Worm (Caenorhabditis elegans): Measurements from ENCODE around the gene ttr-39.

The ttr-39 gene

DNA sequence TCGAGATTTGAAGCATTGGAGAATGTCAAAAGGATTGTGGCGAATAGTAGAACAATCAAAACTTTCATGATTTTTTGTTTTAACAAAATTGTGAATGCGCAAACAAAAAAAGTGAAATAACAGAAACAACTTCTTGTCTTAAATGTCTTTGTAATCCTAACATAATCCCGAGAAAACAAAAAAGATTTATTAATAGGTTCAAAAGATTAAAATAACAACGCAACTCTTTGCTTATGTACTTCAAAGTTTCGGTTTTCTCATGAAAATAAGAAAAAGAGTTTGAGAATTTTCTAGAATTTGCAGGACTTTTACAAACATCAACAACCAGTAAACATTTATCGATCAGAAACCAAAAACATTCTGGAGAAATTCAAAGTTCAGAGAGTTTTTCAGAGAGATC is at the start of gene ttr-39:
Gene ttr-39 (minus strand): TSS at position 101 of the 400 bp plus-strand sequence.
- TF ChIP-seq ets-7 (tag; optimal IDR thresholded peaks at IDR 0.05) (no peak), tra-4 (tag; optimal IDR thresholded peaks at IDR 0.05) (no peak), pes-1 (GFP tag; IDR thresholded peaks at IDR 0.05) (no peak), B0310.2 (tag; optimal IDR thresholded peaks at IDR 0.05) (no peak), hnd-1 (tag; optimal IDR thresholded peaks at IDR 0.05) (no peak), tbx-37 (GFP tag; conservative IDR thresholded peaks at IDR 0.05) (no peak), ama-1 (optimal IDR thresholded peaks at IDR 0.05) (no peak), ceh-36 (tag; optimal IDR thresholded peaks at IDR 0.05) (no peak)

DNA sequence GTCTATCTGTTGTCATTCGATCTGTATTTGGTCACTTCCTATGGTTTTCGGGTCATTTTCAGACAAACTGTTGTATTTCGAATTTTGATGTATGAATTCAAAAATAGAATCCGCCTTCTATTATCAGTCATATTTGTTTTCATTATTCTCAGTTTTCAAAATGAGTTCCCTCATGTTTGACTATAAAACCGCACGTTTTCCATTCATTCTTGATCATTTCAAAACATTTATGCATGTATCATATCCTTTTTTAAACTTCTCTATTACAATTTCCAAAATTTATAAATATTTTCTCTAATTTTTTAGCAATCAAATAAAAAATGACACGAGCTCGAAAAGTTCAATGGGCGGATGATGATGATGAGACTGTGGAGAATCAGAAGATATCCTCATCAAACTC is 48.1 kb upstream of the ttr-39 start, which contains the start of gene K08F4.12:
Gene K08F4.12 (plus strand): TSS at position 301 of the 400 bp plus-strand sequence.
- TF ChIP-seq flt-1 (GFP tag; IDR thresholded peaks at IDR 0.05) (no peak), ceh-36 (tag; optimal IDR thresholded peaks at IDR 0.05) (no peak), hmbx-1 (tag; optimal IDR thresholded peaks at IDR 0.05) (no peak), F13C5.2 (tag; optimal IDR thresholded peaks at IDR 0.05) (no peak), B0310.2 (tag; optimal IDR thresholded peaks at IDR 0.05) (no peak), tra-4 (tag; optimal IDR thresholded peaks at IDR 0.05) (no peak), hmg-4 (GFP tag; optimal IDR thresholded peaks at IDR 0.05) (no peak), scrt-1 (GFP tag; IDR thresholded peaks at IDR 0.05) (no peak), sea-1 (GFP tag; conservative IDR thresholded peaks at IDR 0.05) (no peak), tbx-37 (GFP tag; conservative IDR thresholded peaks at IDR 0.05) (no peak), pes-1 (GFP tag; IDR thresholded peaks at IDR 0.05) (no peak), aly-1 (tag; optimal IDR thresholded peaks at IDR 0.05) (no peak), ama-1 (optimal IDR thresholded peaks at IDR 0.05) (no peak), hnd-1 (tag; optimal IDR thresholded peaks at IDR 0.05) (no peak), tbx-11 (GFP tag; IDR thresholded peaks at IDR 0.05) (no peak), ets-7 (tag; optimal IDR thresholded peaks at IDR 0.05) (no peak), ceh-13 (GFP tag; optimal IDR thresholded peaks at IDR 0.05) (no peak)

- TF ChIP-seq pes-1 (GFP tag; IDR thresholded peaks at IDR 0.05), result no peak
- no peak for TF ChIP-seq ceh-36 (tag; optimal IDR thresholded peaks at IDR 0.05)
- TF ChIP-seq hmbx-1 (tag; optimal IDR thresholded peaks at IDR 0.05), result no peak
- no peak for TF ChIP-seq aly-1 (tag; optimal IDR thresholded peaks at IDR 0.05)
- no peak for TF ChIP-seq tbx-37 (GFP tag; conservative IDR thresholded peaks at IDR 0.05)
- no peak for TF ChIP-seq B0310.2 (tag; optimal IDR thresholded peaks at IDR 0.05)
- TF ChIP-seq scrt-1 (GFP tag; IDR thresholded peaks at IDR 0.05), result no peak
Measured at ce11 chrIV:10135817-10136216, 46.1 kb upstream of the ttr-39 start, which contains the start of gene K08F4.5. Gene K08F4.5, minus strand, starts transcription at chrIV:10135917.

- TF ChIP-seq hmg-4 (GFP tag; optimal IDR thresholded peaks at IDR 0.05) (no peak), ets-7 (tag; optimal IDR thresholded peaks at IDR 0.05) (no peak), ceh-36 (tag; optimal IDR thresholded peaks at IDR 0.05) (no peak), aly-1 (tag; optimal IDR thresholded peaks at IDR 0.05) (no peak), ceh-13 (GFP tag; optimal IDR thresholded peaks at IDR 0.05) (no peak), pes-1 (GFP tag; IDR thresholded peaks at IDR 0.05) (no peak)
Measured at ce11 chrIV:10129957-10130356, 40.3 kb upstream of the ttr-39 start, which contains the start of gene glt-3. Gene glt-3, plus strand, starts transcription at chrIV:10130257.

ce11 chrIV:10128906-10129386 is 39.3 kb upstream of the ttr-39 start, which contains the start of the genes gtbp-1 and K08F4.3:
Gene gtbp-1, minus strand, starts transcription at chrIV:10128956.
Gene K08F4.3, plus strand, starts transcription at chrIV:10129257.
- no peak for TF ChIP-seq flt-1 (GFP tag; IDR thresholded peaks at IDR 0.05)
- TF ChIP-seq ama-1 (optimal IDR thresholded peaks at IDR 0.05), result no peak
- TF ChIP-seq hmbx-1 (tag; optimal IDR thresholded peaks at IDR 0.05), result no peak
- TF ChIP-seq ceh-13 (GFP tag; optimal IDR thresholded peaks at IDR 0.05), result no peak
- TF ChIP-seq tra-4 (tag; optimal IDR thresholded peaks at IDR 0.05), result no peak

- no peak for TF ChIP-seq B0310.2 (tag; optimal IDR thresholded peaks at IDR 0.05)
- TF ChIP-seq hmbx-1 (tag; optimal IDR thresholded peaks at IDR 0.05), result no peak
- no peak for TF ChIP-seq F13C5.2 (tag; optimal IDR thresholded peaks at IDR 0.05)
- TF ChIP-seq ceh-36 (tag; optimal IDR thresholded peaks at IDR 0.05), result no peak
- TF ChIP-seq scrt-1 (GFP tag; IDR thresholded peaks at IDR 0.05), result no peak
- TF ChIP-seq tbx-11 (GFP tag; IDR thresholded peaks at IDR 0.05), result no peak
- TF ChIP-seq ets-7 (tag; optimal IDR thresholded peaks at IDR 0.05), result no peak
- no peak for TF ChIP-seq tbx-37 (GFP tag; conservative IDR thresholded peaks at IDR 0.05)
- TF ChIP-seq pes-1 (GFP tag; IDR thresholded peaks at IDR 0.05), result no peak
- TF ChIP-seq ama-1 (optimal IDR thresholded peaks at IDR 0.05), result no peak
Measured at ce11 chrIV:10128446-10128845, 38.8 kb upstream of the ttr-39 start.

DNA sequence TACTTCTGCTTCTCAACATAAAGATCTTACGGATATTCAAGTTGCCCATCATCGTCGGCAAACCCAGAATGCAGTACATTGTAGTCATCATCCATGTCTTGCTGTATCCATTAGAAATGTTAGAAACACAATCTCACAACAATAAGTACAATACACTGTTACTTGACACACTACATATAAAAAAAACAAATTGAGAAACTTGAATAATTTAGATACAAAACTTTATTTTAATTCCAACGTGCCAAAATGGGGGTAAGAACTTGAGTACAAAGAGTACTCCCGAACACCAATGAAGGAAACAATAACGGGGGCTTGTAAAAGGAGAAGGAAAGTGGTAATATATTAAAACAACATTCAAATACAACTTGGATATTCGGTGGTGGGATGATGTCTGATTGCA is 36.9 kb upstream of the ttr-39 start, which contains the start of gene ctf-18:
Gene ctf-18 (minus strand): TSS at position 101 of the 400 bp plus-strand sequence.
- TF ChIP-seq hnd-1 (tag; optimal IDR thresholded peaks at IDR 0.05) (no peak), ets-7 (tag; optimal IDR thresholded peaks at IDR 0.05) (no peak), tra-4 (tag; optimal IDR thresholded peaks at IDR 0.05) (no peak), scrt-1 (GFP tag; IDR thresholded peaks at IDR 0.05) (no peak), F13C5.2 (tag; optimal IDR thresholded peaks at IDR 0.05) (no peak), aly-1 (tag; optimal IDR thresholded peaks at IDR 0.05) (no peak), hmg-4 (GFP tag; optimal IDR thresholded peaks at IDR 0.05) (no peak), ama-1 (optimal IDR thresholded peaks at IDR 0.05) (no peak), sea-1 (GFP tag; conservative IDR thresholded peaks at IDR 0.05) (no peak), ceh-13 (GFP tag; optimal IDR thresholded peaks at IDR 0.05) (no peak), tbx-37 (GFP tag; conservative IDR thresholded peaks at IDR 0.05) (no peak), tbx-11 (GFP tag; IDR thresholded peaks at IDR 0.05) (no peak), B0310.2 (tag; optimal IDR thresholded peaks at IDR 0.05) (no peak), flt-1 (GFP tag; IDR thresholded peaks at IDR 0.05) (no peak)

DNA sequence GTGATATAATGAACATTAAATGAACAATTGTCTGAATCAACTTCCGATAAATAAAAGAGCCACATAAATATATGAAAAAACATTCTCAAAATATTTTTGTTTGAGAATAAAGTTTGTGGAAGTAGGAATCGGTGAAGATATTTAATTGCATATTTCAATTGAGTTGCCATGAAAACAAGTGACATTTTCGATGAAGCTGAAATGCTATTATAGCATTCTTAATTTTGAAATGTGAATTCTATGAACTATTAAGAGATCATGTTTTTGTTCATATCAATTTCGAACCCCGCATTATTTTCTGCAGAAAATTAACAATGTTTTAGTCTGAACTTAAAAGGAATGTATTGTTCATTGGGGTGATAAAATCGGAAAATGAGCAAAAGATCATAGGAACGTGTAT is 32.5 kb upstream of the ttr-39 start, which contains the start of gene irld-21:
Gene irld-21 (minus strand): TSS at position 101 of the 400 bp plus-strand sequence.
- TF ChIP-seq ama-1 (optimal IDR thresholded peaks at IDR 0.05), result no peak
- no peak for TF ChIP-seq tbx-37 (GFP tag; conservative IDR thresholded peaks at IDR 0.05)
- no peak for TF ChIP-seq ceh-13 (GFP tag; optimal IDR thresholded peaks at IDR 0.05)
- no peak for TF ChIP-seq tra-4 (tag; optimal IDR thresholded peaks at IDR 0.05)
- no peak for TF ChIP-seq sea-1 (GFP tag; conservative IDR thresholded peaks at IDR 0.05)
- no peak for TF ChIP-seq F13C5.2 (tag; optimal IDR thresholded peaks at IDR 0.05)
- no peak for TF ChIP-seq aly-1 (tag; optimal IDR thresholded peaks at IDR 0.05)
- no peak for TF ChIP-seq B0310.2 (tag; optimal IDR thresholded peaks at IDR 0.05)
- no peak for TF ChIP-seq scrt-1 (GFP tag; IDR thresholded peaks at IDR 0.05)
- no peak for TF ChIP-seq tbx-11 (GFP tag; IDR thresholded peaks at IDR 0.05)
- TF ChIP-seq hnd-1 (tag; optimal IDR thresholded peaks at IDR 0.05), result no peak
- TF ChIP-seq ceh-36 (tag; optimal IDR thresholded peaks at IDR 0.05), result no peak
- no peak for TF ChIP-seq hmg-4 (GFP tag; optimal IDR thresholded peaks at IDR 0.05)
- no peak for TF ChIP-seq ets-7 (tag; optimal IDR thresholded peaks at IDR 0.05)
- TF ChIP-seq flt-1 (GFP tag; IDR thresholded peaks at IDR 0.05), result no peak
- no peak for TF ChIP-seq hmbx-1 (tag; optimal IDR thresholded peaks at IDR 0.05)
- no peak for TF ChIP-seq pes-1 (GFP tag; IDR thresholded peaks at IDR 0.05)

Data from whole organism, early embryonic.